Worm (Caenorhabditis elegans): ENCODE data around the gene F11A5.18.

DNA sequence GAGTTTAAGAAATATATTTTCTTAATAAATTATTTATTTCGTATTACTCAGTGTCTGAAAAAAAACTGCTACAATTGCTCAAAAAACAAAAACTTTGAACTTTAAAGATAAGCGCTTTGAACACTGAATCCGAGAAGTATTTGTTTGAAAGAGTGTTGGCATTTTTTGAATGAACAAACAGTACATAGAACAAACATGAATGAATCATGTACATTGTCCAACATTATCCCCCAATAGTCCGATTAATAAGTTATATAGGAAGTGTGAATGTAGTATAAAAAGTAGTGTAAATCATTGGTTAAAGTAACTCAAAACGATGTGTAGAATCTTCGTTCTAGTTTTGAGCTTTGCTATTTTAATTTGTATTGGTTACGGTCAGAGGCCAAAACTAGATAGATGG is 988 bp upstream of the F11A5.18 start, which contains the start of gene F11A5.17:
- TF ChIP-seq him-1 (tag; optimal IDR thresholded peaks at IDR 0.05) (no peak), W03F9.2 (tag; optimal IDR thresholded peaks at IDR 0.05) (no peak), dao-5 (tag; optimal IDR thresholded peaks at IDR 0.05) (no peak)

All from whole organism, L4/young adult.